Fruit fly (Drosophila melanogaster): Measurements from ENCODE around the gene CG33687.

DNA sequence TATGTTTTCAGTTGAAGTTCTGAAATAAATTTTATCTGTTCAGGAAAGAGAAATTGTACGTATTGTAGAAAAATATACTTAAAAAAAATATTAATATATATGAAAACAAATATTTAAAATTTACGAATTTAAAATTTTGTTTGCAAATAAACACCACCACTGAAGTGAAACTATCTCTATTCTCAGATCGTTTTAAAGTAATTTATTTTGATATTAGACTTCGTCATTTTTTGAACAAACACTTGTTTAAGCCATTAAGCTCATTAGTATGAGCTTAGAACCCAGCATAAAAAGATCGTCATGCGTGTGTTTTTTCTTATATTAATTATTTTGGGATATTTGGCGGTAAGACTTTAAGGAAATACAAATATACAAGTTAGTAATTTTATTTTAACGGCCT is 1.3 kb downstream of the CG33687 start, which contains the start of gene CG33688:
- TF ChIP-seq CG9948 (tag; optimal IDR thresholded peaks at IDR 0.05): no peak
- TF ChIP-seq EcR (GFP tag; optimal IDR thresholded peaks at IDR 0.05): no peak
- no peak for TF ChIP-seq CG15710 (tag; optimal IDR thresholded peaks at IDR 0.05)
- no peak for TF ChIP-seq rn (GFP tag; IDR thresholded peaks at IDR 0.05)
- no peak for TF ChIP-seq CG17806 (tag; optimal IDR thresholded peaks at IDR 0.05)
- TF ChIP-seq CG8301 (tag; optimal IDR thresholded peaks at IDR 0.05): no peak
- TF ChIP-seq Pif1B (GFP tag; optimal IDR thresholded peaks at IDR 0.05): no peak
- no peak for TF ChIP-seq gl (tag; optimal IDR thresholded peaks at IDR 0.05)
- no peak for TF ChIP-seq CG12605 (GFP tag; IDR thresholded peaks at IDR 0.05)

Measured in whole organism, pupa.